Worm (Caenorhabditis elegans): ENCODE measurements around the gene chil-4.

DNA sequence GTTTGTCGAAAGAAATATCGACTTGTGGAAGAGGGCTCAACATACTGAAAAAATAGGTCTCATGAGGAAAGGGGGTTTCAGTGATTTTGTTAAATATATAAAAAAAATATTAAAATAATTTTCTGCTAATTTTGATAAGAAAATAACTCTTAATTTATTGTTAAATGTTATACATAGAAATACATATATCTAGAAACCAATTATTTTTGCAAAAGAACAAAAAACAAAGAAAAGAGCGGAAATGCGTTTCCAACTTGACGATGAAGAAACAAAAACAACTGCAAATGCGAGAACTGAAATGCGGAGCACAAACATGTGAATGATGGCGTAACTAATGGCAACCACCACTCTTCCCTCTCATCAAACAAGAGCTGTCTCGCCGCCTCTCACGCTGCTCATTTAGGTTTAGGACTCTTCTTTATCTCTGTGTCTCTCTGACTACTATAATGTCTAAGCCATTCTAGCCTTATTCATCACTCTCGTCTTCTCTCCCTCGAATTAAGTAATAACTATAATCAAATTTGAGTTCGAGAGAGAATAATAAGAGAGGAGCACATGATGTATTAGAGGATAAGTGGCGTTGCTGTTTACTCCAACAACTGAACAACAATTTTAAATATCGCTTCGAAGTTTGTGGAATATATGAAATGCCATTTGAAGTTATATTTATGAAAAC lies 17.1 kb downstream of the chil-4 start, which contains the start of gene arrd-4:
- no peak for TF ChIP-seq W03F9.2 (tag; optimal IDR thresholded peaks at IDR 0.05)
- no peak for TF ChIP-seq dao-5 (tag; optimal IDR thresholded peaks at IDR 0.05)

All from whole organism, L4/young adult.